Worm (Caenorhabditis elegans): ENCODE results near the gene F26G5.1.

F26G5.1 gene

DNA sequence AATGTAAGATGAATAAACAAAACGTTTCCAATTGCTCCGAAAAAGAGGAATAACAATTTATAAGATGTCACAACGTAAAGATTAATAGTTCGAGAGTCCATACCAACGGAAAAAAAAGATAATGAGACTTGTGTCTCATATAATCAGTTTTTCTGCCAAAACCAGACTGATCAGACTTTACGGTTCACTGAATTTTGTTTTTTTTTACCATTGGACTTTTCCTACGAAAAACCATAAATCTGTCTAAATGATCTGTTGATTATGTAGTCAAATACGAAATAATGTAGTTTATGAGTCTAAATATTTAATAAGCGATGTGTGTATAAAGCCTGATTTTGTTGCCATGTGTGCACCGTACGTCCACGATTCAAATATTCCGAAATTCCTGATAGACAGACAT, 3.8 kb downstream of the F26G5.1 start, which contains the start of gene srsx-11:
srsx-11 (minus strand) TSS at position 101 of the 400 bp plus-strand sequence.
- TF ChIP-seq nhr-28 (tag; optimal IDR thresholded peaks at IDR 0.05) (no peak), tbx-8 (GFP tag; optimal IDR thresholded peaks at IDR 0.05) (no peak), ceh-39 (tag; optimal IDR thresholded peaks at IDR 0.05) (no peak), hlh-1 (tag; optimal IDR thresholded peaks at IDR 0.05) (no peak)

- TF ChIP-seq drap-1 (GFP tag; optimal IDR thresholded peaks at IDR 0.05), result no peak
- TF ChIP-seq ceh-43 (GFP tag; optimal IDR thresholded peaks at IDR 0.05), result no peak
- TF ChIP-seq mab-5 (tag; optimal IDR thresholded peaks at IDR 0.05), result no peak
- TF ChIP-seq mls-2 (tag; optimal IDR thresholded peaks at IDR 0.05), result no peak
- TF ChIP-seq snpc-4 (tag; optimal IDR thresholded peaks at IDR 0.05), result no peak
- TF ChIP-seq cnd-1 (tag; optimal IDR thresholded peaks at IDR 0.05), result no peak
- TF ChIP-seq ces-1 (GFP tag; optimal IDR thresholded peaks at IDR 0.05), result no peak
- TF ChIP-seq mep-1 (tag; optimal IDR thresholded peaks at IDR 0.05), result no peak
Observed at ce11 chrV:4980094-4980493, 4.8 kb downstream of the F26G5.1 start.

DNA sequence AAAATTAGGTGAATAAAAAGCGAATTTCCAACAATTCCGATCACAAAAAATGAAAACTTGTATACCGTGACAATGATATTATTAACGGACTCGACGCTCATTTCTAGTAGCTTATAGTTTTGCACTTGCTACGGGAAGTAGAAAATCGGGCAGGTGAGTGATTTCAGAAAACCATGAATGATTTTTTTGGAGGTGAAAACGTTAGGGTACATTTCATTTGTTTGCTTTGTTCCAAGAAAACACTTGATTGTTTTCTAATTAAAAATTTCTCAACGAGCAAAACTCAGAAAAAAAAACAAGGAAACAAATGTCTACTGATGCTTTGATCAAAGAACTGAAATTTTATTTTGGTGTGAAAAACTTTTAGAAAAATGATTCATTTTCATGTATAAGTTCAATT, 5.6 kb downstream of the F26G5.1 start, which contains the start of gene srsx-12:
srsx-12 (minus strand) TSS at position 101 of the 400 bp plus-strand sequence.
- TF ChIP-seq flh-1 (GFP tag; optimal IDR thresholded peaks at IDR 0.05), result no peak
- no peak for TF ChIP-seq sptf-1 (tag; optimal IDR thresholded peaks at IDR 0.05)
- no peak for TF ChIP-seq lin-32 (GFP tag; optimal IDR thresholded peaks at IDR 0.05)
- no peak for TF ChIP-seq lsy-2 (tag; optimal IDR thresholded peaks at IDR 0.05)
- TF ChIP-seq nhr-12 (tag; optimal IDR thresholded peaks at IDR 0.05), result no peak
- TF ChIP-seq lin-13 (tag; optimal IDR thresholded peaks at IDR 0.05), result no peak
- no peak for TF ChIP-seq ztf-11 (tag; optimal IDR thresholded peaks at IDR 0.05)
- TF ChIP-seq elt-1 (tag; optimal IDR thresholded peaks at IDR 0.05; ENCODE audit: borderline replicate concordance, insufficient read depth), result no peak
- TF ChIP-seq ceh-83 (GFP tag; optimal IDR thresholded peaks at IDR 0.05), result no peak
- TF ChIP-seq ceh-39 (tag; optimal IDR thresholded peaks at IDR 0.05), result no peak
- TF ChIP-seq unc-62 (GFP tag; optimal IDR thresholded peaks at IDR 0.05), result no peak
- TF ChIP-seq mab-5 (tag; optimal IDR thresholded peaks at IDR 0.05), result no peak
- TF ChIP-seq blmp-1 (tag; optimal IDR thresholded peaks at IDR 0.05), result no peak
- TF ChIP-seq M03D4.4 (tag; optimal IDR thresholded peaks at IDR 0.05), result no peak
- TF ChIP-seq unc-120 (tag; optimal IDR thresholded peaks at IDR 0.05; ENCODE audit: poor library complexity, severe bottlenecking), result no peak

ce11 chrV:4983091-4983490, 7.8 kb downstream of the F26G5.1 start, which contains the start of gene srsx-13:
Gene srsx-13 (minus strand): TSS chrV:4983191.
- no peak for TF ChIP-seq sem-2 (GFP tag; optimal IDR thresholded peaks at IDR 0.05)
- TF ChIP-seq drap-1 (GFP tag; optimal IDR thresholded peaks at IDR 0.05), result no peak
- no peak for TF ChIP-seq flh-1 (GFP tag; optimal IDR thresholded peaks at IDR 0.05)
- TF ChIP-seq elt-1 (tag; optimal IDR thresholded peaks at IDR 0.05; ENCODE audit: borderline replicate concordance, insufficient read depth), result no peak
- no peak for TF ChIP-seq unc-62 (GFP tag; optimal IDR thresholded peaks at IDR 0.05)
- no peak for TF ChIP-seq nhr-76 (tag; optimal IDR thresholded peaks at IDR 0.05)
- TF ChIP-seq nhr-2 (tag; optimal IDR thresholded peaks at IDR 0.05), result no peak
- TF ChIP-seq bed-3 (GFP tag; optimal IDR thresholded peaks at IDR 0.05), result no peak
- no peak for TF ChIP-seq elt-3 (tag; optimal IDR thresholded peaks at IDR 0.05)
- TF ChIP-seq snpc-4 (tag; optimal IDR thresholded peaks at IDR 0.05), result no peak

DNA sequence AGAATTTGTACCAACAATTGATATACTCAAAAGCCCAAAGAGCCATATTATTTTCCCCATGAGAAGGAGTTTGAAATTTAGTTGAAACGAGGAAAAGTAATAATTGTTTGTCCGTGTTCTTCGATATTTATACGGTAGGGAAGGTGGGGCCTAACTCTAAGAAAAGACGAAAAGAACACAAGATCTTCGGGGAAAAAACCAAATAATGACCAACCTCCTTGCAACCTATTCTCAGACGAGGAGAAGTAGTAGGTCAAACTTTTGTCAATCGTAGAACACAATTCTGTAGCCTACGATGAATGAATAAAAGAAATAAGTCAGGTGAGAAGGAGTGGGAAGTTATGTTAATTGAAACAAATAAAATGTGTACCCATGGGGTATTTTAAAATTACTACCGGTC, 11.8 kb downstream of the F26G5.1 start, which contains the start of gene ncx-8:
ncx-8 (minus strand) TSS at position 101 of the 400 bp plus-strand sequence.
- TF ChIP-seq lsy-2 (tag; optimal IDR thresholded peaks at IDR 0.05), result no peak

ce11 chrV:4995155-4995554, 19.9 kb downstream of the F26G5.1 start, which contains the start of gene ncx-9:
Gene ncx-9 (minus strand): TSS chrV:4995255.
- TF ChIP-seq lin-32 (GFP tag; optimal IDR thresholded peaks at IDR 0.05), result no peak
- no peak for TF ChIP-seq lsy-2 (tag; optimal IDR thresholded peaks at IDR 0.05)
- TF ChIP-seq nhr-2 (tag; optimal IDR thresholded peaks at IDR 0.05), result no peak
- TF ChIP-seq unc-120 (tag; optimal IDR thresholded peaks at IDR 0.05; ENCODE audit: poor library complexity, severe bottlenecking), result no peak
- no peak for TF ChIP-seq sptf-1 (tag; optimal IDR thresholded peaks at IDR 0.05)
- no peak for TF ChIP-seq nhr-28 (tag; optimal IDR thresholded peaks at IDR 0.05)
- TF ChIP-seq nhr-12 (tag; optimal IDR thresholded peaks at IDR 0.05), result no peak
- no peak for TF ChIP-seq mls-2 (tag; optimal IDR thresholded peaks at IDR 0.05)
- TF ChIP-seq ces-1 (GFP tag; optimal IDR thresholded peaks at IDR 0.05), result no peak
